Worm (Caenorhabditis elegans) whole organism, L4 larva: Measurements from ENCODE around the gene wht-3.

Source experiments
- aha-1 ChIP-seq: fragments of 150-350 bp; peaks from one replicate; lab custom pipeline; 2014; ENCODE audit warnings: missing biosample characterization, missing genetic modification characterization
- ceh-28 ChIP-seq: fragments of 150-350 bp; optimal IDR thresholded peaks from 2 replicates; lab custom pipeline; 2014; ENCODE audit warnings: missing biosample characterization, missing genetic modification reagents, missing genetic modification characterization
- dmd-6 ChIP-seq: fragments of 200-800 bp; sonication (Bioruptor generic); IDR thresholded peaks from 2 replicates; pipeline ENCODE4 v1.3.6; 2022; ENCODE audit warnings: missing genetic modification reagents, missing genetic modification characterization, missing compliant biosample characterization
- dmd-8 ChIP-seq: fragments of 200-800 bp; sonication (Bioruptor generic); IDR thresholded peaks from 2 replicates; pipeline ENCODE4 v1.3.6; 2022; ENCODE audit warnings: missing genetic modification characterization, missing compliant biosample characterization
- dpl-1 ChIP-seq: fragments of 150-350 bp; optimal IDR thresholded peaks from 2 replicates; lab custom pipeline; 2014; ENCODE audit warnings: missing biosample characterization, missing genetic modification reagents, missing genetic modification characterization
- nhr-28 ChIP-seq: fragments of 150-350 bp; optimal IDR thresholded peaks from 2 replicates; lab custom pipeline; 2014; ENCODE audit warnings: missing biosample characterization, missing genetic modification characterization
- nhr-76 ChIP-seq: fragments of 150-350 bp; optimal IDR thresholded peaks from 2 replicates; lab custom pipeline; 2014; ENCODE audit warnings: missing biosample characterization, missing genetic modification characterization
- snpc-1.2 ChIP-seq: fragments of 200-800 bp; sonication (Bioruptor generic); IDR thresholded peaks from 2 replicates; pipeline ENCODE4 v1.3.6; 2022; ENCODE audit warnings: missing genetic modification reagents, missing genetic modification characterization, missing compliant biosample characterization
- unc-39 ChIP-seq: sonication (generic microtip); optimal IDR thresholded peaks from 2 replicates; lab custom pipeline; 2017; ENCODE audit warnings: missing biosample characterization, missing genetic modification characterization

- no peak for TF ChIP-seq snpc-1.2
- TF ChIP-seq dmd-6 (GFP tag; lab: Robert Waterston, UW): no peak
- no peak for TF ChIP-seq unc-39 (tag; lab: Kevin White, UChicago)
- TF ChIP-seq nhr-28 (tag; lab: Kevin White, UChicago): no peak
- no peak for TF ChIP-seq ceh-28
- no peak for TF ChIP-seq nhr-76 (tag; lab: Kevin White, UChicago)
- no peak for TF ChIP-seq dmd-8 (GFP tag; lab: Robert Waterston, UW)
- TF ChIP-seq dpl-1 (GFP tag; lab: Kevin White, UChicago): no peak
- TF ChIP-seq aha-1 (tag; lab: Kevin White, UChicago): no peak
Measured at ce11 chrIII:4176109-4176596, 24.8 kb upstream of the wht-3 start, which contains the start of the genes hrde-1 and C16C10.13.
